Worm (Caenorhabditis elegans) whole organism, young adult: ENCODE results near the gene mel-46.
"Not testable (repeated sequence)": the region's sequence is repeated elsewhere in the genome, so short reads cannot be mapped to it uniquely, and the experiment has no call there.

Experiments used
- F52B5.7 ChIP-seq: sonication (generic microtip); optimal IDR thresholded peaks from 2 replicates; lab custom pipeline; 2016; ENCODE audit warnings: mild to moderate bottlenecking, missing genetic modification characterization, missing compliant biosample characterization
- T07F8.4 ChIP-seq: sonication (generic microtip); optimal IDR thresholded peaks from 2 replicates; lab custom pipeline; 2016; ENCODE audit warnings: mild to moderate bottlenecking, missing genetic modification characterization, moderate library complexity, missing compliant biosample characterization
- ama-1 ChIP-seq, 3 experiments: fragments of 150-350 bp in 1 of 3; sonication (generic microtip) in 2 of 3; optimal IDR thresholded peaks; 2 replicates each; lab custom pipeline; 2014 to 2018; ENCODE audit warnings: missing biosample characterization in 2 of 3, missing genetic modification characterization in 2 of 3, missing genetic modification reagents in 2 of 3
- dpl-1 ChIP-seq: fragments of 150-350 bp; optimal IDR thresholded peaks from 2 replicates; lab custom pipeline; 2014; ENCODE audit warnings: missing biosample characterization, missing genetic modification reagents, missing genetic modification characterization
- ets-4 ChIP-seq: fragments of 200-800 bp; sonication (Bioruptor generic); optimal IDR thresholded peaks from 2 replicates; lab custom pipeline; 2018; ENCODE audit warnings: mild to moderate bottlenecking, missing genetic modification characterization, missing compliant biosample characterization
- him-1 ChIP-seq: sonication (generic microtip); optimal IDR thresholded peaks from 2 replicates; lab custom pipeline; 2016; ENCODE audit warnings: missing genotype, missing genetic modification reagents, missing genetic modification characterization, missing compliant biosample characterization
- lin-35 ChIP-seq, 3 experiments: fragments of 150-350 bp in 2 of 3; sonication (generic microtip) in 1 of 3; optimal IDR thresholded peaks; 2 replicates each; lab custom pipeline; 2014 to 2018; ENCODE audit warnings: missing biosample characterization in 3 of 3, missing genetic modification characterization in 3 of 3, missing genetic modification reagents in 3 of 3
- snpc-3.4 ChIP-seq: sonication (generic microtip); optimal IDR thresholded peaks from 2 replicates; lab custom pipeline; 2017; ENCODE audit warnings: missing genetic modification characterization, mild to moderate bottlenecking, missing compliant biosample characterization, antibody characterized with exemption, moderate library complexity, missing genotype, missing genetic modification reagents
- sptf-2 ChIP-seq: fragments of 200-800 bp; sonication (Bioruptor generic); optimal IDR thresholded peaks from 2 replicates; lab custom pipeline; 2018; ENCODE audit warnings: mild to moderate bottlenecking, missing genetic modification characterization, missing compliant biosample characterization
- unc-130 ChIP-seq: sonication (generic microtip); optimal IDR thresholded peaks from 2 replicates; lab custom pipeline; 2016; ENCODE audit warnings: missing genetic modification reagents, missing genetic modification characterization, missing compliant biosample characterization
- unc-62 ChIP-seq: fragments of 150-350 bp; optimal IDR thresholded peaks from 2 replicates; lab custom pipeline; 2014; ENCODE audit warnings: missing biosample characterization, missing genetic modification reagents, missing genetic modification characterization
- xnd-1 ChIP-seq: sonication (generic microtip); optimal IDR thresholded peaks from 2 replicates; lab custom pipeline; 2016; ENCODE audit warnings: missing genotype, missing genetic modification reagents, missing genetic modification characterization, missing compliant biosample characterization
- zfh-2 ChIP-seq: fragments of 200-800 bp; sonication (Bioruptor generic); conservative IDR thresholded peaks from 2 replicates; pipeline ENCODE4 v1.3.6; 2022; ENCODE audit warnings: missing genetic modification reagents, missing genetic modification characterization, missing compliant biosample characterization
- ztf-6 ChIP-seq: fragments of 200-800 bp; sonication (Bioruptor generic); IDR thresholded peaks from 2 replicates; pipeline ENCODE4 v1.3.6; 2022; ENCODE audit warnings: missing genetic modification reagents, missing genetic modification characterization, missing compliant biosample characterization

DNA sequence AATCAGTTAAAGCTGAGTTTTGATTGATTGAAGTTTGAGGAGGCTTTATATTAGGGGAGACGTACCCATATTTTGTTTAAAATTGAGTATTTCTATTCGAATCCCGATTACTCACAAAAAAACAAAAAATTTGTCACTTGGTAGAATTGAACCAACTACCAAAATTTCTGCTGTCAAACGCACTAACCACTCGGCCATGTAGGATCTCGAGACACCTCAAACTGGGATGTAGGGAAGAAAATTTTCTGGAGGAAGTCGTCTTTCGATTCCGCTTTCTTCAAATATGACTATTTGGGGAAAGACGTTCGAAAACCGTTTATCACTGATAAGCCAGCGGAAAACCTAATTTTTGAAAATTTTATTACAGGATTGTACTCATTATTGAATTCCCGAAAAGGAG lies 44.7 kb downstream of the mel-46 start:
- not testable (repeated sequence) for TF ChIP-seq him-1 (tag; lab: Kevin White, UChicago); unc-130 (GFP tag; lab: Kevin White, UChicago); snpc-3.4; ztf-6; xnd-1; F52B5.7 (tag; lab: Kevin White, UChicago); lin-35 (GFP tag; optimal IDR thresholded peaks at IDR 0.05; lab: Kevin White, UChicago); sptf-2 (GFP tag; lab: Kevin White, UChicago); unc-62 (GFP tag; lab: Kevin White, UChicago); T07F8.4 (tag; lab: Kevin White, UChicago); zfh-2 (GFP tag; lab: Robert Waterston, UW); ama-1 (optimal IDR thresholded peaks at IDR 0.05; lab: Kevin White, UChicago); ama-1 (GFP tag; optimal IDR thresholded peaks at IDR 0.05; lab: Kevin White, UChicago); ets-4; dpl-1
